Fruit fly (Drosophila melanogaster) whole organism, prepupa: ENCODE measurements around the gene CG8460.

Experiments
- Blimp-1 ChIP-seq: fragments of 200-800 bp; sonication (Bioruptor generic); optimal IDR thresholded peaks from 3 replicates; lab custom pipeline; 2017; ENCODE audit warnings: missing biosample characterization, missing genetic modification characterization, mild to moderate bottlenecking, moderate library complexity, missing genetic modification reagents
- CG1621 ChIP-seq: fragments of 200-800 bp; sonication (Bioruptor generic); optimal IDR thresholded peaks from 3 replicates; lab custom pipeline; 2018; ENCODE audit warnings: missing biosample characterization, mild to moderate bottlenecking, missing genetic modification characterization
- CG3032 ChIP-seq: fragments of 200-800 bp; optimal IDR thresholded peaks from 2 replicates; lab custom pipeline; 2019; ENCODE audit warnings: missing biosample characterization, mild to moderate bottlenecking, missing genetic modification characterization, moderate library complexity
- CG3919 ChIP-seq: fragments of 200-800 bp; sonication (Bioruptor generic); optimal IDR thresholded peaks from 3 replicates; lab custom pipeline; 2016; ENCODE audit warnings: missing biosample characterization, missing genetic modification characterization
- CG4318 ChIP-seq: fragments of 200-800 bp; sonication (Bioruptor generic); optimal IDR thresholded peaks from 3 replicates; lab custom pipeline; 2017; ENCODE audit warnings: missing biosample characterization, mild to moderate bottlenecking, missing genetic modification characterization
- CG8119 ChIP-seq: fragments of 200-800 bp; sonication (Bioruptor generic); IDR thresholded peaks from 3 replicates; pipeline ENCODE4 v1.3.6; 2022; ENCODE audit warnings: missing biosample characterization, missing genetic modification characterization
- Lpt ChIP-seq: fragments of 200-800 bp; sonication (Bioruptor generic); optimal IDR thresholded peaks from 3 replicates; lab custom pipeline; 2016; ENCODE audit warnings: missing biosample characterization, missing genetic modification characterization
- Sox15 ChIP-seq: fragments of 200-800 bp; sonication (Bioruptor generic); optimal IDR thresholded peaks from 3 replicates; lab custom pipeline; 2016; ENCODE audit warnings: missing biosample characterization, missing genetic modification characterization
- cyc ChIP-seq: fragments of 200-800 bp; sonication (Bioruptor generic); optimal IDR thresholded peaks from 3 replicates; lab custom pipeline; 2016; ENCODE audit warnings: missing biosample characterization, missing genetic modification characterization
- dac ChIP-seq: fragments of 200-800 bp; sonication (Bioruptor generic); optimal IDR thresholded peaks from 2 replicates; lab custom pipeline; 2017; ENCODE audit warnings: missing biosample characterization, mild to moderate bottlenecking, missing genetic modification characterization
- dsx ChIP-seq: fragments of 200-800 bp; optimal IDR thresholded peaks from 3 replicates; lab custom pipeline; 2019; ENCODE audit warnings: missing biosample characterization, mild to moderate bottlenecking, missing genetic modification characterization, moderate library complexity; ENCODE audit not compliant: poor library complexity, severe bottlenecking
- net ChIP-seq: fragments of 200-800 bp; sonication (Bioruptor generic); optimal IDR thresholded peaks from 3 replicates; lab custom pipeline; 2016; ENCODE audit warnings: missing biosample characterization, missing genetic modification characterization
- spab ChIP-seq: fragments of 200-800 bp; sonication (Bioruptor generic); optimal IDR thresholded peaks from 2 replicates; lab custom pipeline; 2017; ENCODE audit warnings: missing biosample characterization, mild to moderate bottlenecking, missing genetic modification characterization, missing genetic modification reagents
- ss ChIP-seq, 2 experiments: fragments of 200-800 bp; sonication (Bioruptor generic); optimal IDR thresholded peaks; 2 replicates in 1 of 2; 3 replicates in 1 of 2; lab custom pipeline; 2017 to 2018; ENCODE audit warnings: mild to moderate bottlenecking in 2 of 2, missing biosample characterization in 2 of 2, missing genetic modification characterization in 2 of 2, moderate library complexity in 1 of 2
- vri ChIP-seq: fragments of 200-800 bp; sonication (Bioruptor generic); optimal IDR thresholded peaks from 3 replicates; lab custom pipeline; 2016; ENCODE audit warnings: missing biosample characterization, mild to moderate bottlenecking, missing genetic modification characterization

Gene CG8460

dm6 chr2L:8242186-8242585, 45.2 kb downstream of the CG8460 start, which contains the start of gene CG14277:
Gene CG14277, plus strand, starts transcription at chr2L:8242486.
- TF ChIP-seq Lpt (GFP tag; lab: Kevin White, UChicago), result no peak

dm6 chr2L:8243903-8244302, 46.9 kb downstream of the CG8460 start, which contains the start of gene CG43057:
Gene CG43057, minus strand, starts transcription at chr2L:8244003.
- TF ChIP-seq CG3919, result no peak
- no peak for TF ChIP-seq Sox15 (GFP tag; lab: Kevin White, UChicago)
- TF ChIP-seq Lpt (GFP tag; lab: Kevin White, UChicago), result no peak
- no peak for TF ChIP-seq CG8119 (GFP tag; lab: Robert Waterston, UW)
- no peak for TF ChIP-seq net (GFP tag; lab: Kevin White, UChicago)
- no peak for TF ChIP-seq CG3032
- TF ChIP-seq ss (GFP tag; optimal IDR thresholded peaks at IDR 0.05; lab: Kevin White, UChicago), result no peak
- no peak for TF ChIP-seq Blimp-1 (GFP tag; lab: Kevin White, UChicago)
- TF ChIP-seq dac (GFP tag; lab: Kevin White, UChicago), result no peak
- no peak for TF ChIP-seq vri
- no peak for TF ChIP-seq cyc (GFP tag; lab: Kevin White, UChicago)
- TF ChIP-seq CG4318 (GFP tag; lab: Kevin White, UChicago), result no peak
- TF ChIP-seq dsx (GFP tag; lab: Kevin White, UChicago), result no peak
- no peak for TF ChIP-seq spab
- no peak for TF ChIP-seq CG1621 (tag; lab: Kevin White, UChicago)
- TF ChIP-seq, all 60 proteins: peak for 0
